Fruit fly (Drosophila melanogaster): Measurements from ENCODE around the gene CG31709.
A peak's percentile ranks its signal among the peaks of the same experiment; 100 is the strongest.

The CG31709 gene

DNA sequence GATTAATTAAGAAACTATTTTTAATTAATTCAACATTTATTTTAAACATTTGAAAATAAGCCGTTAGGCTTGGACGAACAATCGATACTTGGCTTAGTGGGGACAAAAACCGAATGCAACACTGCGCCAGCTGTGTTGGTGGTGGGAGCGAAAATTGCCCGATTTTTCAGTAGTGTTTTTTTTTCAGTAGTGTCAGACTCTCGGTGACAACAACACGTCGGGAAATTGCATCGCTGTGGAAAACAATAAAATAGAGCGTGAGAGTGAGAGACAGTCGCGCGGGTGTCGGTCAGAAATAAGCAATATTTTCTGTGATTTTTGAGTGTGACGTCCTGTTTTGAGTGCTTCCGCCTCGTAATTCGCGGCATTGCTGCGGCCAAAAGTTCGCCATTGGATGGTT lies 37.2 kb upstream of the CG31709 start (continued):
- peak; percentile 48; the same call in 1 of the 2 replicates for TF ChIP-seq E2f1 (GFP tag; IDR thresholded peaks at IDR 0.05)
- TF ChIP-seq exex (tag; optimal IDR thresholded peaks at IDR 0.05) = no peak
- TF ChIP-seq CHES-1-like (GFP tag; optimal IDR thresholded peaks at IDR 0.05) = peak; percentile 39
- TF ChIP-seq lov (optimal IDR thresholded peaks at IDR 0.05) = no peak
- no peak for TF ChIP-seq lov (GFP tag; IDR thresholded peaks at IDR 0.05)
- peak; percentile 37 for TF ChIP-seq CG33213 (GFP tag; optimal IDR thresholded peaks at IDR 0.05)
- no peak for TF ChIP-seq CG7357 (GFP tag; IDR thresholded peaks at IDR 0.05)
- TF ChIP-seq Fer3 (tag; optimal IDR thresholded peaks at IDR 0.05) = no peak
- peak; percentile 58 for TF ChIP-seq CG3407 (GFP tag; optimal IDR thresholded peaks at IDR 0.05)
- peak; percentile 82 for TF ChIP-seq ci (GFP tag; IDR thresholded peaks at IDR 0.05)
- no peak for TF ChIP-seq psq (GFP tag; optimal IDR thresholded peaks at IDR 0.05)
- peak; percentile 52 for TF ChIP-seq CG3838 (GFP tag; optimal IDR thresholded peaks at IDR 0.05)
- no peak for TF ChIP-seq Stat92E (GFP tag; optimal IDR thresholded peaks at IDR 0.05)
- no peak for TF ChIP-seq CG15011 (GFP tag; optimal IDR thresholded peaks at IDR 0.05)
- no peak for TF ChIP-seq jing (GFP tag; optimal IDR thresholded peaks at IDR 0.05)
- TF ChIP-seq HLH54F (GFP tag; optimal IDR thresholded peaks at IDR 0.05) = peak; percentile 65
- TF ChIP-seq ato (GFP tag; IDR thresholded peaks at IDR 0.05; ENCODE audit: partially characterized antibody) = peak; percentile 63; the same call in 1 of the 2 replicates
- TF ChIP-seq sqz (GFP tag; optimal IDR thresholded peaks at IDR 0.05) = peak; percentile 83
- TF ChIP-seq Poxn (GFP tag; IDR thresholded peaks at IDR 0.05) = no peak
- TF ChIP-seq sna (GFP tag; IDR thresholded peaks at IDR 0.05; ENCODE audit: partially characterized antibody) = peak; percentile 42; the same call in 1 of the 2 replicates
- TF ChIP-seq Jarid2 (GFP tag; optimal IDR thresholded peaks at IDR 0.05) = peak; percentile 97
- peak; percentile 26 for TF ChIP-seq Sin3A (optimal IDR thresholded peaks at IDR 0.05)
- TF ChIP-seq otp (GFP tag; IDR thresholded peaks at IDR 0.05) = peak; percentile 52; the same call in 2 of the 3 replicates
- TF ChIP-seq CG4617 (GFP tag; optimal IDR thresholded peaks at IDR 0.05; ENCODE audit: borderline replicate concordance) = peak; percentile 24
- TF ChIP-seq pros (GFP tag; optimal IDR thresholded peaks at IDR 0.05) = no peak
- no peak for TF ChIP-seq scrt (GFP tag; optimal IDR thresholded peaks at IDR 0.05)
- peak; percentile 25 for TF ChIP-seq Nf-YB (GFP tag; optimal IDR thresholded peaks at IDR 0.05)
- TF ChIP-seq CG17186 (GFP tag; optimal IDR thresholded peaks at IDR 0.05) = no peak
- TF ChIP-seq CG18599 (GFP tag; optimal IDR thresholded peaks at IDR 0.05) = no peak
- TF ChIP-seq Dbx (GFP tag; IDR thresholded peaks at IDR 0.05) = peak; percentile 62; the same call in 2 of the 3 replicates
- no peak for TF ChIP-seq eyg (GFP tag; optimal IDR thresholded peaks at IDR 0.05)
- peak; percentile 52 for TF ChIP-seq CTCF (GFP tag; optimal IDR thresholded peaks at IDR 0.05)
- TF ChIP-seq tin (GFP tag; optimal IDR thresholded peaks at IDR 0.05) = no peak
- TF ChIP-seq CG10209 (GFP tag; optimal IDR thresholded peaks at IDR 0.05) = peak; percentile 19
- TF ChIP-seq Hr78 (GFP tag; optimal IDR thresholded peaks at IDR 0.05) = no peak
- no peak for TF ChIP-seq Sox102F (GFP tag; optimal IDR thresholded peaks at IDR 0.05)
- no peak for TF ChIP-seq CG10959 (GFP tag; IDR thresholded peaks at IDR 0.05)
- TF ChIP-seq CG16779 (GFP tag; IDR thresholded peaks at IDR 0.05) = 0 out of 2 replicates have a peak, but pooled peaks have one; percentile 7
- peak; percentile 28 for TF ChIP-seq sd (tag; optimal IDR thresholded peaks at IDR 0.05)
- TF ChIP-seq Dad (GFP tag; optimal IDR thresholded peaks at IDR 0.05) = no peak
- no peak for TF ChIP-seq trh (GFP tag; optimal IDR thresholded peaks at IDR 0.05)
- 0 out of 3 replicates have a peak, but pooled peaks have one; percentile 18 for TF ChIP-seq ase (GFP tag; IDR thresholded peaks at IDR 0.05)
- peak; percentile 54 for TF ChIP-seq CG30403 (GFP tag; optimal IDR thresholded peaks at IDR 0.05)
- peak; percentile 80 for TF ChIP-seq CG12769 (tag; optimal IDR thresholded peaks at IDR 0.05)
- peak; percentile 88 for TF ChIP-seq amos (GFP tag; IDR thresholded peaks at IDR 0.05; ENCODE audit: partially characterized antibody)
- peak in 1 of 2 experiments; percentile 31 for TF ChIP-seq Eip74EF (GFP tag; optimal IDR thresholded peaks at IDR 0.05)
- TF ChIP-seq Rfx (GFP tag; IDR thresholded peaks at IDR 0.05) = peak; percentile 69
- TF ChIP-seq CG33557 (GFP tag; optimal IDR thresholded peaks at IDR 0.05) = peak; percentile 11
- TF ChIP-seq wek (GFP tag; optimal IDR thresholded peaks at IDR 0.05) = peak; percentile 39
- no peak for TF ChIP-seq ttk (GFP tag; IDR thresholded peaks at IDR 0.05)

All from whole organism, embryonic.